Worm (Caenorhabditis elegans) whole organism, young adult: ENCODE results near the gene F48G7.9.

Source experiments
- Y67H2A.10 ChIP-seq: fragments of 200-800 bp; sonication (Bioruptor generic); conservative IDR thresholded peaks from 2 replicates; pipeline ENCODE4 v1.3.6; 2022; ENCODE audit warnings: missing genetic modification reagents, missing genetic modification characterization, missing compliant biosample characterization
- hsf-1 ChIP-seq: fragments of 200-800 bp; sonication (Bioruptor generic); IDR thresholded peaks from 2 replicates; pipeline ENCODE4 v1.3.6; 2022; ENCODE audit warnings: missing genetic modification reagents, missing genetic modification characterization, missing compliant biosample characterization
- rpc-1 ChIP-seq, 2 experiments: fragments of 150-350 bp in 1 of 2; sonication (generic microtip) in 1 of 2; optimal IDR thresholded peaks; 2 replicates each; lab custom pipeline; 2014 to 2018; ENCODE audit warnings: missing biosample characterization in 1 of 2, missing genetic modification characterization in 1 of 2, missing genetic modification reagents in 1 of 2, missing genotype in 1 of 2
- sea-2 ChIP-seq: fragments of 200-800 bp; sonication (Bioruptor generic); IDR thresholded peaks from 2 replicates; pipeline ENCODE4 v1.3.6; 2022; ENCODE audit warnings: missing genetic modification characterization, missing compliant biosample characterization
- snpc-4 ChIP-seq, 5 experiments: fragments of 150-350 bp in 1 of 5; sonication (generic microtip) in 4 of 5; optimal IDR thresholded peaks; 2 replicates each; lab custom pipeline; 2014 to 2018; ENCODE audit warnings: missing genetic modification characterization in 5 of 5, missing biosample characterization in 3 of 5, antibody characterized with exemption in 2 of 5, mild to moderate bottlenecking in 2 of 5, missing compliant biosample characterization in 2 of 5, missing genotype in 2 of 5, moderate library complexity in 2 of 5, missing genetic modification reagents in 1 of 5
- unc-130 ChIP-seq: sonication (generic microtip); optimal IDR thresholded peaks from 2 replicates; lab custom pipeline; 2016; ENCODE audit warnings: missing genetic modification reagents, missing genetic modification characterization, missing compliant biosample characterization
- zim-3 ChIP-seq: sonication (generic microtip); optimal IDR thresholded peaks from 2 replicates; lab custom pipeline; 2017; ENCODE audit warnings: mild to moderate bottlenecking, missing genetic modification characterization, moderate library complexity, missing compliant biosample characterization
- ztf-18 ChIP-seq: sonication (generic microtip); optimal IDR thresholded peaks from 2 replicates; lab custom pipeline; 2016; ENCODE audit warnings: missing genotype, mild to moderate bottlenecking, missing genetic modification characterization, missing compliant biosample characterization
- ztf-3 ChIP-seq: fragments of 200-800 bp; sonication (Bioruptor generic); optimal IDR thresholded peaks from 2 replicates; lab custom pipeline; 2018; ENCODE audit warnings: mild to moderate bottlenecking, missing genetic modification characterization, missing compliant biosample characterization

- no peak for TF ChIP-seq sea-2 (GFP tag; lab: Robert Waterston, UW)
- TF ChIP-seq hsf-1 (GFP tag; lab: Robert Waterston, UW) = no peak
- TF ChIP-seq unc-130 (GFP tag; lab: Kevin White, UChicago) = no peak
- no peak for TF ChIP-seq snpc-4 (GFP tag; optimal IDR thresholded peaks at IDR 0.05; lab: Kevin White, UChicago)
- TF ChIP-seq snpc-4 (tag; optimal IDR thresholded peaks at IDR 0.05; lab: Kevin White, UChicago) = no peak
- TF ChIP-seq Y67H2A.10 (GFP tag; lab: Robert Waterston, UW) = no peak
- no peak for TF ChIP-seq rpc-1 (optimal IDR thresholded peaks at IDR 0.05; lab: Kevin White, UChicago)
- TF ChIP-seq rpc-1 (tag; optimal IDR thresholded peaks at IDR 0.05; lab: Kevin White, UChicago) = no peak
- no peak for TF ChIP-seq zim-3
- no peak for TF ChIP-seq ztf-18 (tag; lab: Kevin White, UChicago)
- TF ChIP-seq ztf-3 (GFP tag; lab: Kevin White, UChicago) = no peak
Measured at ce11 chrV:627585-627984, 842 bp downstream of the F48G7.9 start, which contains the start of gene F48G7.8.
